Fruit fly (Drosophila melanogaster): ENCODE results near the gene CG7065.

dm6 chrX:9129436-9129835 lies 12.9 kb upstream of the CG7065 start:
- TF ChIP-seq pan (optimal IDR thresholded peaks at IDR 0.05): no peak
- TF ChIP-seq br (GFP tag; optimal IDR thresholded peaks at IDR 0.05): no peak
- TF ChIP-seq OdsH (GFP tag; optimal IDR thresholded peaks at IDR 0.05): no peak
- no peak for TF ChIP-seq Hr83 (GFP tag; optimal IDR thresholded peaks at IDR 0.05; ENCODE audit: poor library complexity, severe bottlenecking)
- no peak for TF ChIP-seq dmrt93B (GFP tag; optimal IDR thresholded peaks at IDR 0.05)
- TF ChIP-seq lola (GFP tag; optimal IDR thresholded peaks at IDR 0.05): no peak
- no peak for TF ChIP-seq GATAd (GFP tag; optimal IDR thresholded peaks at IDR 0.05)
- no peak for TF ChIP-seq Jra (GFP tag; optimal IDR thresholded peaks at IDR 0.05)
- no peak for TF ChIP-seq psq (GFP tag; optimal IDR thresholded peaks at IDR 0.05)
- TF ChIP-seq h (GFP tag; optimal IDR thresholded peaks at IDR 0.05): no peak
- TF ChIP-seq Dfd (GFP tag; optimal IDR thresholded peaks at IDR 0.05): no peak

Measured in whole organism, wandering third instar larva.